Fruit fly (Drosophila melanogaster) whole organism, embryonic: ENCODE results near the gene CG43407.

Source experiments
- CG12219 ChIP-seq: fragments of 200-800 bp; sonication (Bioruptor generic); optimal IDR thresholded peaks from 3 replicates; lab custom pipeline; 2018; ENCODE audit warnings: missing biosample characterization, mild to moderate bottlenecking, missing genetic modification characterization
- CG12391 ChIP-seq: fragments of 200-800 bp; sonication (Bioruptor generic); optimal IDR thresholded peaks from 3 replicates; lab custom pipeline; 2018; ENCODE audit warnings: missing biosample characterization, mild to moderate bottlenecking, missing genetic modification characterization, moderate library complexity
- CG14014 ChIP-seq: fragments of 200-800 bp; sonication (Bioruptor generic); IDR thresholded peaks from 2 replicates; pipeline ENCODE4 v1.3.6; 2022; ENCODE audit warnings: missing biosample characterization, missing genetic modification characterization
- CG1603 ChIP-seq: fragments of 200-800 bp; sonication (Bioruptor generic); optimal IDR thresholded peaks from 2 replicates; lab custom pipeline; 2019; ENCODE audit warnings: missing biosample characterization, mild to moderate bottlenecking, missing genetic modification characterization, moderate library complexity
- CG1647 ChIP-seq: fragments of 200-800 bp; sonication (Bioruptor generic); optimal IDR thresholded peaks from 3 replicates; lab custom pipeline; 2016; ENCODE audit warnings: missing biosample characterization, missing genetic modification characterization
- CG17829 ChIP-seq: fragments of 200-800 bp; optimal IDR thresholded peaks from 2 replicates; lab custom pipeline; 2019; ENCODE audit warnings: missing biosample characterization, mild to moderate bottlenecking, missing genetic modification characterization, moderate library complexity
- CG31224 ChIP-seq: fragments of 200-800 bp; sonication (Bioruptor generic); IDR thresholded peaks from 2 replicates; pipeline ENCODE4 v1.3.6; 2022; ENCODE audit warnings: missing biosample characterization, missing genetic modification characterization
- CG32532 ChIP-seq: fragments of 200-800 bp; sonication (Bioruptor generic); IDR thresholded peaks from 2 replicates; pipeline ENCODE4 v1.3.6; 2022; ENCODE audit warnings: missing biosample characterization, missing genetic modification characterization
- CG3847 ChIP-seq: fragments of 200-800 bp; sonication (Bioruptor generic); IDR thresholded peaks from 2 replicates; pipeline ENCODE4 v1.3.6; 2022; ENCODE audit warnings: missing biosample characterization, missing genetic modification characterization
- CG4282 ChIP-seq: fragments of 200-800 bp; sonication (Bioruptor generic); optimal IDR thresholded peaks from 2 replicates; lab custom pipeline; 2016; ENCODE audit warnings: missing biosample characterization, missing genetic modification characterization
- CG5180 ChIP-seq: fragments of 200-800 bp; sonication (Bioruptor generic); optimal IDR thresholded peaks from 3 replicates; lab custom pipeline; 2017; ENCODE audit warnings: missing biosample characterization, missing genetic modification characterization, mild to moderate bottlenecking, moderate library complexity, missing genetic modification reagents
- CG6654 ChIP-seq: fragments of 200-800 bp; sonication (Bioruptor generic); optimal IDR thresholded peaks from 2 replicates; lab custom pipeline; 2017; ENCODE audit warnings: missing biosample characterization, mild to moderate bottlenecking, missing genetic modification characterization
- CG9727 ChIP-seq: fragments of 200-800 bp; sonication (Bioruptor generic); optimal IDR thresholded peaks from 3 replicates; lab custom pipeline; 2017; ENCODE audit warnings: missing biosample characterization, mild to moderate bottlenecking, missing genetic modification characterization
- CG9797 ChIP-seq: fragments of 200-800 bp; sonication (Bioruptor generic); optimal IDR thresholded peaks from 3 replicates; lab custom pipeline; 2018; ENCODE audit warnings: missing biosample characterization, mild to moderate bottlenecking, missing genetic modification characterization
- Camta ChIP-seq: fragments of 200-800 bp; sonication (Bioruptor generic); optimal IDR thresholded peaks from 2 replicates; lab custom pipeline; 2016; ENCODE audit warnings: missing biosample characterization, missing genetic modification characterization
- CkIIα-i1 ChIP-seq: fragments of 200-800 bp; sonication (Bioruptor generic); IDR thresholded peaks from 2 replicates; pipeline ENCODE4 v1.3.6; 2022; ENCODE audit warnings: missing biosample characterization, missing genetic modification characterization
- D ChIP-seq, 2 experiments: fragments of 200-800 bp in 1 of 2; fragments of >200 bp in 1 of 2; sonication (Bioruptor generic) in 1 of 2; optimal IDR thresholded peaks; 2 replicates in 1 of 2; 3 replicates in 1 of 2; lab custom pipeline; 2017; ENCODE audit warnings: mild to moderate bottlenecking in 1 of 2, missing biosample characterization in 1 of 2, missing genetic modification characterization in 1 of 2, missing genetic modification reagents in 1 of 2
- D19A ChIP-seq: fragments of 200-800 bp; optimal IDR thresholded peaks from 3 replicates; lab custom pipeline; 2019; ENCODE audit warnings: missing biosample characterization, mild to moderate bottlenecking, missing genetic modification characterization, moderate library complexity
- D19B ChIP-seq: fragments of 200-800 bp; sonication (Bioruptor generic); optimal IDR thresholded peaks from 2 replicates; lab custom pipeline; 2017; ENCODE audit warnings: missing biosample characterization, mild to moderate bottlenecking, missing genetic modification characterization
- Dbx ChIP-seq: fragments of 200-800 bp; sonication (Bioruptor generic); IDR thresholded peaks from 3 replicates; pipeline ENCODE4 v1.3.6; 2022; ENCODE audit warnings: missing biosample characterization, missing genetic modification characterization
- Dref ChIP-seq: fragments of 200-800 bp; sonication (Bioruptor generic); IDR thresholded peaks from 2 replicates; pipeline ENCODE4 v1.3.6; 2022; ENCODE audit warnings: missing biosample characterization, missing genetic modification characterization
- E2f1 ChIP-seq: fragments of 200-800 bp; sonication (Bioruptor generic); IDR thresholded peaks from 2 replicates; pipeline ENCODE4 v1.3.6; 2022; ENCODE audit warnings: missing biosample characterization, missing genetic modification characterization
- Elba2 ChIP-seq: fragments of 200-800 bp; sonication (Bioruptor generic); optimal IDR thresholded peaks from 3 replicates; lab custom pipeline; 2016; ENCODE audit warnings: missing biosample characterization, missing genetic modification characterization
- Fer1 ChIP-seq: fragments of 200-800 bp; sonication (Bioruptor generic); optimal IDR thresholded peaks from 2 replicates; lab custom pipeline; 2017; ENCODE audit warnings: missing biosample characterization, mild to moderate bottlenecking, missing genetic modification characterization
- Fer2 ChIP-seq: fragments of 200-800 bp; sonication (Bioruptor generic); optimal IDR thresholded peaks from 2 replicates; lab custom pipeline; 2018; ENCODE audit warnings: missing biosample characterization, mild to moderate bottlenecking, missing genetic modification characterization, moderate library complexity
- NC2α ChIP-seq: fragments of 200-800 bp; sonication (Bioruptor generic); optimal IDR thresholded peaks from 2 replicates; lab custom pipeline; 2016; ENCODE audit warnings: missing biosample characterization, missing genetic modification characterization
- NC2β ChIP-seq: fragments of 200-800 bp; sonication (Bioruptor generic); optimal IDR thresholded peaks from 2 replicates; lab custom pipeline; 2016; ENCODE audit warnings: missing biosample characterization, missing genetic modification characterization
- NK7.1 ChIP-seq: fragments of 200-800 bp; sonication (Bioruptor generic); optimal IDR thresholded peaks from 3 replicates; lab custom pipeline; 2016; ENCODE audit warnings: missing biosample characterization, missing genetic modification characterization
- Nf-YC ChIP-seq: fragments of 200-800 bp; optimal IDR thresholded peaks from 3 replicates; lab custom pipeline; 2019; ENCODE audit warnings: missing biosample characterization, mild to moderate bottlenecking, missing genetic modification characterization, moderate library complexity
- Oli ChIP-seq: fragments of 200-800 bp; sonication (Bioruptor generic); optimal IDR thresholded peaks from 2 replicates; lab custom pipeline; 2018; ENCODE audit warnings: missing biosample characterization, mild to moderate bottlenecking, missing genetic modification characterization, moderate library complexity
- Sry-δ ChIP-seq: fragments of 200-800 bp; sonication (Bioruptor generic); optimal IDR thresholded peaks from 2 replicates; lab custom pipeline; 2016; ENCODE audit warnings: missing biosample characterization, missing genetic modification characterization
- Usf ChIP-seq: fragments of 200-800 bp; sonication (Bioruptor generic); optimal IDR thresholded peaks from 2 replicates; lab custom pipeline; 2017; ENCODE audit warnings: missing genotype, missing biosample characterization, missing genetic modification characterization
- YL-1 ChIP-seq: fragments of 200-800 bp; sonication (Bioruptor generic); optimal IDR thresholded peaks from 3 replicates; lab custom pipeline; 2017; ENCODE audit warnings: missing biosample characterization, mild to moderate bottlenecking, missing genetic modification characterization
- abd-A ChIP-seq: fragments of 200-800 bp; sonication (Bioruptor generic); optimal IDR thresholded peaks from 3 replicates; lab custom pipeline; 2019; ENCODE audit warnings: missing biosample characterization, mild to moderate bottlenecking, missing genetic modification characterization, moderate library complexity
- ash1 ChIP-seq: fragments of 200-800 bp; sonication (Bioruptor generic); optimal IDR thresholded peaks from 2 replicates; lab custom pipeline; 2018; ENCODE audit warnings: missing biosample characterization, mild to moderate bottlenecking, missing genetic modification characterization
- bigmax ChIP-seq: fragments of 200-800 bp; sonication (Bioruptor generic); optimal IDR thresholded peaks from 2 replicates; lab custom pipeline; 2018; ENCODE audit warnings: missing biosample characterization, mild to moderate bottlenecking, missing genetic modification characterization
- dimm ChIP-seq: fragments of 200-800 bp; sonication (Bioruptor generic); IDR thresholded peaks from 2 replicates; pipeline ENCODE4 v1.3.6; 2022; ENCODE audit warnings: missing biosample characterization, missing genetic modification characterization
- fd102C ChIP-seq: fragments of 200-800 bp; sonication (Bioruptor generic); optimal IDR thresholded peaks from 2 replicates; lab custom pipeline; 2018; ENCODE audit warnings: missing biosample characterization, mild to moderate bottlenecking, missing genetic modification characterization, moderate library complexity
- fru ChIP-seq: fragments of >200 bp; optimal IDR thresholded peaks from 2 replicates; lab custom pipeline; 2017
- ham ChIP-seq: fragments of 200-800 bp; sonication (Bioruptor generic); IDR thresholded peaks from 2 replicates; pipeline ENCODE4 v1.3.6; 2022; ENCODE audit warnings: missing biosample characterization, missing genetic modification characterization
- inv ChIP-seq: fragments of 200-800 bp; sonication (Bioruptor generic); IDR thresholded peaks from 2 replicates; pipeline ENCODE4 v1.3.6; 2022; ENCODE audit warnings: missing biosample characterization, missing genetic modification characterization; ENCODE audit not compliant: partially characterized antibody
- kah ChIP-seq: fragments of 200-800 bp; sonication (Bioruptor generic); optimal IDR thresholded peaks from 2 replicates; lab custom pipeline; 2018; ENCODE audit warnings: missing biosample characterization, mild to moderate bottlenecking, missing genetic modification characterization
- otp ChIP-seq: fragments of 200-800 bp; sonication (Bioruptor generic); IDR thresholded peaks from 3 replicates; pipeline ENCODE4, ENCODE4 v1.3.6; 2022; ENCODE audit warnings: missing biosample characterization, missing genetic modification characterization
- sima ChIP-seq: fragments of 200-800 bp; sonication (Bioruptor generic); optimal IDR thresholded peaks from 2 replicates; lab custom pipeline; 2016; ENCODE audit warnings: missing biosample characterization, missing genetic modification characterization
- stwl ChIP-seq: fragments of 200-800 bp; sonication (Bioruptor generic); optimal IDR thresholded peaks from 3 replicates; lab custom pipeline; 2018; ENCODE audit warnings: missing biosample characterization, mild to moderate bottlenecking, missing genetic modification characterization, moderate library complexity
- toy ChIP-seq: fragments of 200-800 bp; sonication (Bioruptor generic); IDR thresholded peaks from 2 replicates; pipeline ENCODE4 v1.3.6; 2022; ENCODE audit warnings: missing biosample characterization, missing genetic modification characterization
- unpg ChIP-seq: fragments of 200-800 bp; sonication (Bioruptor generic); optimal IDR thresholded peaks from 3 replicates; lab custom pipeline; 2018; ENCODE audit warnings: missing biosample characterization, mild to moderate bottlenecking, missing genetic modification characterization, moderate library complexity
- yki ChIP-seq: fragments of >200 bp; optimal IDR thresholded peaks from 3 replicates; lab custom pipeline; 2018
- zen2 ChIP-seq: fragments of 200-800 bp; sonication (Bioruptor generic); IDR thresholded peaks from 3 replicates; pipeline ENCODE4 v1.3.6; 2022; ENCODE audit warnings: missing biosample characterization, missing genetic modification characterization; ENCODE audit not compliant: partially characterized antibody

CG43407 gene

DNA sequence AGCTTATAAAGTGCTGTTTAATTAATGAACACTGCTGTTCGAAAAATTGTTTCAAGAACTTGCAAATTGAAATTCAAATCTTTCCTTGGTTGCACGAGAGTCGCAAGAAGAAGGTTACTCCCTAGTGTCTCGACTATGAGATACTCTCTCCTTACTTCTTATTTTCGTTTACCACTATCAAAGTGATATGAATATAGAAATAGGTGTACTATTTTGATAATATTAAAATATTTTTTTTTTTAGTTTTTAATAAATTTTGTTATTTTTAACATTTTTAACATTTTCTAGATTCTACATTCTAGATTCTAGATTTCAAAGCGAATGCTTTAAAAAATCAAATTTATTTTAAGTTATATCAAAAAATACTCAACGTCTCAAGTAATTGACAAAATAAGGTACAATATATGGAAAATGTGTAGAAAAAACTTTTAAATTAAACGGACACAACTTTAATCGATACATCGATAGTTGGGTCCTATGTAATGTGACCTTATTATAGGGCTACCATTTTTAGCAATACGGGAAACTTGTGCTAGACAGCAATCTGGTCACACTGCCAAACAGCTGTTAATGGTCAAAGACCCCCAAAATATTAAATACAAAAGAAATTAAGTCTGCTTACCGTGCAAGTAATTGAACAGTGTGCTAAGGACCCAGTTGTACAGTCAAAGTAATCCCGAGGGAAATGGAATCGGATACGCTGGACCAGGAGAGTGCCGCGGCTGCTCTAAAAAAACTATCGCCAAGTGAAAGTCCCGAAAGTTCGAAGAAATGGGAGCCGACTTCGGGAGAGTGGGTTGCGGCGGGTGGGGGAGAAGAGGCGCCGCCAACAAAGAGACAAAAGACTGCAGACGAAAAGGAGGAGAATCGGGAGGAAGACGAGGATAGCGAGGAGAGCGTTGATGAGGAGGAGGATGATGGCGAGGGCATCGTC is 39.2 kb upstream of the CG43407 start, which contains the start of gene MESR6 (continued):
- peak; percentile 22 for TF ChIP-seq CG17829 (tag; lab: Kevin White, UChicago)
- no peak for TF ChIP-seq sima (GFP tag; lab: Kevin White, UChicago)
- peak; percentile 79 for TF ChIP-seq Sry-δ
- peak; percentile 89 for TF ChIP-seq D19A (tag; lab: Kevin White, UChicago)
- no peak for TF ChIP-seq Dbx (GFP tag; lab: Robert Waterston, UW)
- TF ChIP-seq ham, result no peak
- no peak for TF ChIP-seq NK7.1 (GFP tag; lab: Kevin White, UChicago)
- TF ChIP-seq NC2α, result no peak
- TF ChIP-seq fru (lab: Kevin White, UChicago), result no peak
- TF ChIP-seq toy (GFP tag; lab: Robert Waterston, UW), result no peak
- no peak for TF ChIP-seq kah (GFP tag; lab: Kevin White, UChicago)
- TF ChIP-seq yki (lab: Kevin White, UChicago), result no peak
- TF ChIP-seq CG1647 (GFP tag; lab: Kevin White, UChicago), result peak; percentile 16
- peak; percentile 46; the same call in 1 of the 2 replicates for TF ChIP-seq E2f1 (GFP tag; lab: Robert Waterston, UW)
- peak; percentile 17 for TF ChIP-seq Oli (tag; lab: Kevin White, UChicago)
- TF ChIP-seq CG1603 (tag; lab: Kevin White, UChicago), result peak; percentile 74
- no peak; the same call in 1 of the 2 replicates for TF ChIP-seq CG3847
- TF ChIP-seq inv (GFP tag; lab: Robert Waterston, UW), result peak; percentile 75
- TF ChIP-seq Elba2, result no peak
- TF ChIP-seq abd-A (tag; lab: Kevin White, UChicago), result no peak
- TF ChIP-seq CkIIα-i1 (GFP tag; lab: Robert Waterston, UW), result no peak
- TF ChIP-seq D19B (GFP tag; lab: Kevin White, UChicago), result peak; percentile 55
- TF ChIP-seq fd102C (GFP tag; lab: Kevin White, UChicago), result no peak
- TF ChIP-seq Fer1, result no peak
- TF ChIP-seq stwl (tag; lab: Kevin White, UChicago), result peak; percentile 95
- no peak for TF ChIP-seq ash1 (GFP tag; lab: Kevin White, UChicago)
- no peak for TF ChIP-seq otp
- TF ChIP-seq bigmax, result no peak
- no peak; the same call in 2 of the 3 replicates for TF ChIP-seq zen2 (GFP tag; lab: Robert Waterston, UW)
- no peak for TF ChIP-seq Fer2 (tag; lab: Kevin White, UChicago)
- TF ChIP-seq YL-1 (GFP tag; lab: Kevin White, UChicago), result peak; percentile 46
- no peak for TF ChIP-seq Nf-YC (tag; lab: Kevin White, UChicago)
- no peak for TF ChIP-seq CG6654 (GFP tag; lab: Kevin White, UChicago)
- no peak for TF ChIP-seq CG31224
- peak; percentile 7 for TF ChIP-seq Camta
- peak; percentile 62 for TF ChIP-seq CG12391 (tag; lab: Kevin White, UChicago)
- TF ChIP-seq unpg, result peak; percentile 34
- TF ChIP-seq D (optimal IDR thresholded peaks at IDR 0.05; lab: Kevin White, UChicago), result peak; percentile 14
- TF ChIP-seq D (GFP tag; optimal IDR thresholded peaks at IDR 0.05; lab: Kevin White, UChicago), result no peak
- peak; percentile 58 for TF ChIP-seq CG9727 (GFP tag; lab: Kevin White, UChicago)
- no peak for TF ChIP-seq CG4282 (GFP tag; lab: Kevin White, UChicago)
- TF ChIP-seq CG32532, result no peak; the same call in 1 of the 2 replicates
- TF ChIP-seq CG5180 (GFP tag; lab: Kevin White, UChicago), result no peak
- no peak for TF ChIP-seq CG12219 (GFP tag; lab: Kevin White, UChicago)
- TF ChIP-seq dimm (GFP tag; lab: Robert Waterston, UW), result no peak
- TF ChIP-seq Dref (GFP tag; lab: Robert Waterston, UW), result peak; percentile 91
- TF ChIP-seq NC2β (GFP tag; lab: Kevin White, UChicago), result no peak
- TF ChIP-seq CG9797 (GFP tag; lab: Kevin White, UChicago), result peak; percentile 93
- no peak for TF ChIP-seq Usf
- no peak for TF ChIP-seq CG14014 (GFP tag; lab: Robert Waterston, UW)
